Worm (Caenorhabditis elegans) whole organism, mixed stage, embryonic: ENCODE measurements around the gene F13A2.1.

ENCODE experiments used
- M03D4.4 ChIP-seq: sonication (generic microtip); optimal IDR thresholded peaks from 2 replicates; lab custom pipeline; 2017; ENCODE audit warnings: mild to moderate bottlenecking, missing genetic modification characterization, missing compliant biosample characterization
- bed-3 ChIP-seq: fragments of 200-800 bp; sonication (Bioruptor generic); optimal IDR thresholded peaks from 3 replicates; lab custom pipeline; 2018; ENCODE audit warnings: mild to moderate bottlenecking, missing genetic modification characterization, moderate library complexity, missing compliant biosample characterization
- blmp-1 ChIP-seq: fragments of 150-350 bp; optimal IDR thresholded peaks from 2 replicates; lab custom pipeline; 2014; ENCODE audit warnings: missing biosample characterization, missing genetic modification characterization
- ceh-39 ChIP-seq: fragments of 150-350 bp; optimal IDR thresholded peaks from 2 replicates; lab custom pipeline; 2014; ENCODE audit warnings: missing biosample characterization, missing genetic modification characterization
- ceh-43 ChIP-seq: fragments of 200-800 bp; sonication (Bioruptor generic); optimal IDR thresholded peaks from 2 replicates; lab custom pipeline; 2018; ENCODE audit warnings: mild to moderate bottlenecking, missing genetic modification characterization, moderate library complexity, missing compliant biosample characterization
- ceh-83 ChIP-seq: fragments of 200-800 bp; sonication (Bioruptor generic); optimal IDR thresholded peaks from 2 replicates; lab custom pipeline; 2018; ENCODE audit warnings: mild to moderate bottlenecking, missing genetic modification characterization, missing compliant biosample characterization
- ces-1 ChIP-seq: fragments of 150-350 bp; optimal IDR thresholded peaks from 2 replicates; lab custom pipeline; 2014; ENCODE audit warnings: missing biosample characterization, missing genetic modification reagents, missing genetic modification characterization
- cnd-1 ChIP-seq: fragments of 200-800 bp; sonication (Bioruptor generic); optimal IDR thresholded peaks from 2 replicates; lab custom pipeline; 2018; ENCODE audit warnings: mild to moderate bottlenecking, missing genetic modification characterization, missing compliant biosample characterization
- drap-1 ChIP-seq: fragments of 200-800 bp; sonication (Bioruptor generic); optimal IDR thresholded peaks from 3 replicates; lab custom pipeline; 2018; ENCODE audit warnings: mild to moderate bottlenecking, missing genetic modification characterization, missing compliant biosample characterization
- elt-1 ChIP-seq: sonication (generic microtip); optimal IDR thresholded peaks from 2 replicates; lab custom pipeline; 2017; ENCODE audit warnings: missing genetic modification characterization, mild to moderate bottlenecking, missing compliant biosample characterization, antibody characterized with exemption, moderate library complexity, borderline replicate concordance; ENCODE audit not compliant: insufficient read depth
- elt-3 ChIP-seq: fragments of 150-350 bp; optimal IDR thresholded peaks from 2 replicates; lab custom pipeline; 2014; ENCODE audit warnings: missing biosample characterization, missing genetic modification characterization
- flh-1 ChIP-seq: fragments of 200-800 bp; sonication (Bioruptor generic); optimal IDR thresholded peaks from 2 replicates; lab custom pipeline; 2018; ENCODE audit warnings: mild to moderate bottlenecking, missing genetic modification characterization, moderate library complexity, missing compliant biosample characterization
- ham-2 ChIP-seq: fragments of 200-800 bp; sonication (Bioruptor generic); optimal IDR thresholded peaks from 2 replicates; lab custom pipeline; 2018; ENCODE audit warnings: mild to moderate bottlenecking, missing genetic modification characterization, missing compliant biosample characterization
- hlh-1 ChIP-seq: fragments of 150-350 bp; optimal IDR thresholded peaks from 2 replicates; lab custom pipeline; 2014; ENCODE audit warnings: missing biosample characterization, missing genetic modification reagents, missing genetic modification characterization
- lin-13 ChIP-seq: fragments of 150-350 bp; optimal IDR thresholded peaks from 2 replicates; lab custom pipeline; 2014; ENCODE audit warnings: missing biosample characterization, missing genetic modification characterization
- lin-32 ChIP-seq: fragments of 200-800 bp; sonication (Bioruptor generic); optimal IDR thresholded peaks from 2 replicates; lab custom pipeline; 2018; ENCODE audit warnings: mild to moderate bottlenecking, missing genetic modification characterization, missing compliant biosample characterization
- lsy-2 ChIP-seq: fragments of 150-350 bp; optimal IDR thresholded peaks from 2 replicates; lab custom pipeline; 2014; ENCODE audit warnings: missing biosample characterization, missing genetic modification characterization
- mab-5 ChIP-seq: fragments of 150-350 bp; optimal IDR thresholded peaks from 2 replicates; lab custom pipeline; 2014; ENCODE audit warnings: missing biosample characterization, missing genetic modification characterization
- mep-1 ChIP-seq: fragments of 150-350 bp; optimal IDR thresholded peaks from 2 replicates; lab custom pipeline; 2017; ENCODE audit warnings: missing biosample characterization, missing genetic modification reagents, missing genetic modification characterization, inconsistent platforms
- nhr-12 ChIP-seq: fragments of 150-350 bp; optimal IDR thresholded peaks from 2 replicates; lab custom pipeline; 2014; ENCODE audit warnings: missing biosample characterization, missing genetic modification characterization
- nhr-2 ChIP-seq: fragments of 150-350 bp; optimal IDR thresholded peaks from 2 replicates; lab custom pipeline; 2014; ENCODE audit warnings: missing biosample characterization, missing genetic modification characterization
- nhr-237 ChIP-seq: fragments of 150-350 bp; optimal IDR thresholded peaks from 2 replicates; lab custom pipeline; 2014; ENCODE audit warnings: missing biosample characterization, missing genetic modification characterization
- nhr-28 ChIP-seq: fragments of 150-350 bp; optimal IDR thresholded peaks from 2 replicates; lab custom pipeline; 2014; ENCODE audit warnings: missing biosample characterization, missing genetic modification characterization
- pha-4 ChIP-seq: fragments of 150-350 bp; optimal IDR thresholded peaks from 2 replicates; lab custom pipeline; 2018; ENCODE audit warnings: missing biosample characterization, missing genetic modification reagents, missing genetic modification characterization
- sem-2 ChIP-seq: fragments of 200-800 bp; sonication (Bioruptor generic); optimal IDR thresholded peaks from 2 replicates; lab custom pipeline; 2018; ENCODE audit warnings: mild to moderate bottlenecking, missing genetic modification characterization, missing compliant biosample characterization
- snpc-4 ChIP-seq: fragments of 150-350 bp; optimal IDR thresholded peaks from 2 replicates; lab custom pipeline; 2014; ENCODE audit warnings: missing biosample characterization, missing genetic modification characterization
- sptf-1 ChIP-seq: sonication (generic microtip); optimal IDR thresholded peaks from 2 replicates; lab custom pipeline; 2017; ENCODE audit warnings: mild to moderate bottlenecking, missing genetic modification characterization, moderate library complexity, missing compliant biosample characterization
- tbx-8 ChIP-seq: fragments of 200-800 bp; sonication (Bioruptor generic); optimal IDR thresholded peaks from 2 replicates; lab custom pipeline; 2018; ENCODE audit warnings: mild to moderate bottlenecking, missing genetic modification characterization, moderate library complexity, missing compliant biosample characterization
- unc-120 ChIP-seq: sonication (generic microtip); optimal IDR thresholded peaks from 2 replicates; lab custom pipeline; 2017; ENCODE audit warnings: missing genetic modification characterization, missing compliant biosample characterization; ENCODE audit not compliant: poor library complexity, severe bottlenecking
- unc-39 ChIP-seq: fragments of 150-350 bp; optimal IDR thresholded peaks from 2 replicates; lab custom pipeline; 2014; ENCODE audit warnings: missing biosample characterization, missing genetic modification characterization
- unc-62 ChIP-seq: fragments of 150-350 bp; optimal IDR thresholded peaks from 2 replicates; lab custom pipeline; 2014; ENCODE audit warnings: missing biosample characterization, missing genetic modification reagents, missing genetic modification characterization
- zip-8 ChIP-seq: fragments of 150-350 bp; optimal IDR thresholded peaks from 2 replicates; lab custom pipeline; 2014; ENCODE audit warnings: missing biosample characterization, missing genetic modification characterization
- ztf-11 ChIP-seq: fragments of 150-350 bp; optimal IDR thresholded peaks from 2 replicates; lab custom pipeline; 2014; ENCODE audit warnings: missing biosample characterization, missing genetic modification characterization

The F13A2.1 gene

DNA sequence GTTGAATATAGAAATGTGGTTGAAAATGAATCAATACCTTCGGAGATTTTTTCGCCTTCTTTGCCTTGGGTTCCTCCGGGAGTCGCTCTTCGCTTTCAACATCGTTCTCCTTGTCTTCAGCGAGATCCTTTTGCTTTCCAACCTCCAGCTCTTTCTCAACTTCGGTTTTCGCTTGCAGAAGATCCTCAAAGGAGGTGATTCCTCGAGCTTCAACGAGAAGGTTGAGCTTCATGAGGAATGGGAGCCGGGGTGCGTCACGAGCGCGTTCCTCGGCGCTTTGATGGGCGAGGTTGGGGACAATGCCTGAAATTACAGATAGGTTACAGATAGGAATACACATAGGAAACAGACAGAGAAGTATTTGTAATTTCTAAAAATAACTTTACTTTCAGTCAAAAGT lies 16.7 kb upstream of the F13A2.1 start:
- no peak for TF ChIP-seq flh-1 (GFP tag; lab: Kevin White, UChicago)
- no peak for TF ChIP-seq blmp-1
- TF ChIP-seq unc-39 (tag; lab: Kevin White, UChicago), result no peak
- TF ChIP-seq, all 35 proteins: peak for 0

ce11 chrV:4398127-4398526 lies 15.9 kb upstream of the F13A2.1 start:
- TF ChIP-seq lin-32 (GFP tag; lab: Kevin White, UChicago) (no peak), pha-4 (no peak), ceh-43 (GFP tag; lab: Kevin White, UChicago) (no peak), elt-3 (tag; lab: Kevin White, UChicago) (no peak), zip-8 (no peak), lin-13 (tag; lab: Kevin White, UChicago) (no peak), nhr-2 (tag; lab: Kevin White, UChicago) (no peak), lsy-2 (tag; lab: Kevin White, UChicago) (no peak), M03D4.4 (tag; lab: Kevin White, UChicago) (no peak), ceh-39 (tag; lab: Kevin White, UChicago) (no peak), tbx-8 (GFP tag; lab: Kevin White, UChicago) (no peak), elt-1 (tag; lab: Kevin White, UChicago) (no peak), cnd-1 (tag; lab: Kevin White, UChicago) (no peak), unc-62 (GFP tag; lab: Kevin White, UChicago) (no peak), nhr-237 (no peak), flh-1 (GFP tag; lab: Kevin White, UChicago) (no peak), nhr-28 (no peak), unc-39 (tag; lab: Kevin White, UChicago) (no peak), mab-5 (tag; lab: Kevin White, UChicago) (no peak)

ce11 chrV:4396257-4396656 lies 14.1 kb upstream of the F13A2.1 start, which contains the start of gene F13A2.3:
Gene F13A2.3 (minus strand): TSS chrV:4396357.
- no peak for TF ChIP-seq blmp-1
- TF ChIP-seq, all 35 proteins: peak for 0

DNA sequence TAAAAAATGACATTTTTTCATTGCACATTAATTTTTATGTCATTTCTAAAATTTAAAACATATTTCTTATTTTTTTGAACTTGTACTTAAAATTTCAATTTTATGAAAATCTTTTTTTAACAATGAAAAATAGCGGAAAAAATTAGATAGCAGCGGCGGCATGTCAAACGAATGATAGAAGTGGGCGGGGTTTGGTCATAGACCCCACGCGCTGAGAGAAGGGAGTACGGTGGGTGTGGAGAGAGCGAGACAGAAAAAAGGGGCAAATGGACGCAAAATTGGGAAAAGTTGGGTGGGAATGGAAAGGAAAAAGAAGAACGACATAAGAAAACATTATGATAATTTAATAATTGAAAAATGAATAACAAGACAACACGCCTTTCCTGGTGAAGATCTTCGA lies 5.7 kb upstream of the F13A2.1 start:
- TF ChIP-seq lin-32 (GFP tag; lab: Kevin White, UChicago) (no peak), lsy-2 (tag; lab: Kevin White, UChicago) (peak; percentile 21)

DNA sequence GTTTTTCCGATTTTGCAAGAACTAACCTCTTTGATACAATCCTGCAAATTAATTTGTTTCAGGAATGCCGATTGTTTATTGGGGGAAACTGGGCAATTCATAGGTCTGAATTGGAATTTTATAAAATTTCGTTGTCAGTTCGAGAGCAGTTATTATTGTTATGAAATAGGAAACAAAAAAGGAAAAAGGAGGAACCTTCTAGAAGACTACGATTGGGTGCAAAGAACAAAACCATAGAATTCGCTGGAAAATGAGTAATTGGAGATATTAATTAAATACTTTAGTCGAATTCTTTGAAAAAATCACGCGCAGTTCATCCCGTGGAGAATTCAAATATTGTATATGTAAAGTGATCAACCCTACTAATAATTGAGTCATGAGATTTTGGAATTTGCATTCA lies 5.2 kb upstream of the F13A2.1 start, which contains the start of gene F13A2.9:
Gene F13A2.9 (minus strand): TSS at position 101 of the 400 bp plus-strand sequence.
- no peak for TF ChIP-seq tbx-8 (GFP tag; lab: Kevin White, UChicago)
- no peak for TF ChIP-seq ztf-11 (tag; lab: Kevin White, UChicago)
- TF ChIP-seq nhr-28, result no peak
- TF ChIP-seq nhr-12 (tag; lab: Kevin White, UChicago), result no peak
- no peak for TF ChIP-seq snpc-4 (tag; lab: Kevin White, UChicago)
- TF ChIP-seq cnd-1 (tag; lab: Kevin White, UChicago), result no peak
- TF ChIP-seq nhr-237, result no peak
- TF ChIP-seq flh-1 (GFP tag; lab: Kevin White, UChicago), result no peak
- TF ChIP-seq bed-3 (GFP tag; lab: Kevin White, UChicago), result no peak
- no peak for TF ChIP-seq ces-1 (GFP tag; lab: Kevin White, UChicago)
- TF ChIP-seq ham-2 (GFP tag; lab: Kevin White, UChicago), result no peak
- TF ChIP-seq zip-8, result no peak
- TF ChIP-seq lin-13 (tag; lab: Kevin White, UChicago), result no peak
- no peak for TF ChIP-seq mab-5 (tag; lab: Kevin White, UChicago)
- no peak for TF ChIP-seq sptf-1 (tag; lab: Kevin White, UChicago)
- TF ChIP-seq elt-1 (tag; lab: Kevin White, UChicago), result no peak
- TF ChIP-seq drap-1 (GFP tag; lab: Kevin White, UChicago), result no peak
- TF ChIP-seq mep-1 (tag; lab: Kevin White, UChicago), result no peak

- TF ChIP-seq nhr-237, result no peak
- TF ChIP-seq mab-5 (tag; lab: Kevin White, UChicago), result no peak
- no peak for TF ChIP-seq unc-120
- TF ChIP-seq elt-3 (tag; lab: Kevin White, UChicago), result no peak
- no peak for TF ChIP-seq hlh-1
- TF ChIP-seq ceh-83 (GFP tag; lab: Kevin White, UChicago), result no peak
- TF ChIP-seq lsy-2 (tag; lab: Kevin White, UChicago), result no peak
- no peak for TF ChIP-seq ztf-11 (tag; lab: Kevin White, UChicago)
- no peak for TF ChIP-seq snpc-4 (tag; lab: Kevin White, UChicago)
- TF ChIP-seq nhr-12 (tag; lab: Kevin White, UChicago), result no peak
- TF ChIP-seq flh-1 (GFP tag; lab: Kevin White, UChicago), result no peak
- no peak for TF ChIP-seq sem-2
- no peak for TF ChIP-seq blmp-1
Measured at ce11 chrV:4386173-4386572, 4.0 kb upstream of the F13A2.1 start, which contains the start of gene F13A2.10. Gene F13A2.10 (minus strand): TSS chrV:4386273.
